Worm (Caenorhabditis elegans) whole organism, L3 larva: Measurements from ENCODE around the gene C18D1.2.
A peak's percentile ranks its signal among the peaks of the same experiment; 100 is the strongest.

Experiments used
- pqm-1 ChIP-seq: fragments of 150-350 bp; optimal IDR thresholded peaks from 2 replicates; lab custom pipeline; 2017; ENCODE audit warnings: missing biosample characterization, missing genetic modification characterization, inconsistent platforms
- skn-1 ChIP-seq: fragments of 150-350 bp; optimal IDR thresholded peaks from 2 replicates; lab custom pipeline; 2014; ENCODE audit warnings: missing biosample characterization, missing genetic modification characterization
- snpc-4 ChIP-seq: fragments of 150-350 bp; optimal IDR thresholded peaks from 2 replicates; lab custom pipeline; 2014; ENCODE audit warnings: missing biosample characterization, missing genetic modification characterization

DNA sequence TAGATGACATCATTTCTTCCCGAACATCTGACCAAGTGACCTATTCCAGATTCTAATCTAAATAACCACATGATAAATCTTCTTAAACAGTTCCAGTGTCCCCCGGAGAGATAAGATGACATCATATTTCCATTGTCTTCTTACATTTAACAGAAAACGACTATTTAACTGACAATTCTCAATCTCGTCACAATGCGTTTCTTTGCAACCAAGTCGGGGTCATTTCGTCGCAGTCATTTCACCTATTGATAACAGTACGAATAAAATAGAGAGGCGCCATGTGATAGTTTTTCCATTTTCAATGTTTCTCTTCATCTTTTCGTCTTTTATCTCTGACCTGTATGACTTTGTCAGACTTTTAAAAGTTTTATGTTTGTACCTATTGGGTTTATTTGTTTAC is 27.7 kb upstream of the C18D1.2 start:
- TF ChIP-seq snpc-4 (tag; lab: Kevin White, UChicago) (no peak), pqm-1 (peak; percentile 64), skn-1 (no peak)
